Worm (Caenorhabditis elegans) whole organism, L2 larva: ENCODE results near the gene asna-1.

Source experiments
- C34F6.9 ChIP-seq: fragments of 150-350 bp; optimal IDR thresholded peaks from 2 replicates; lab custom pipeline; 2014; ENCODE audit warnings: missing biosample characterization, missing genetic modification characterization
- F13H6.1 ChIP-seq: sonication (generic microtip); optimal IDR thresholded peaks from 2 replicates; lab custom pipeline; 2016; ENCODE audit warnings: missing genetic modification characterization, missing compliant biosample characterization
- R02D3.7 ChIP-seq: fragments of 150-350 bp; optimal IDR thresholded peaks from 2 replicates; lab custom pipeline; 2014; ENCODE audit warnings: missing biosample characterization, missing genetic modification characterization
- Y55F3AM.14 ChIP-seq: fragments of 200-800 bp; sonication (Bioruptor generic); optimal IDR thresholded peaks from 2 replicates; lab custom pipeline; 2018; ENCODE audit warnings: mild to moderate bottlenecking, missing genetic modification characterization, missing compliant biosample characterization
- ZK546.5 ChIP-seq: sonication (generic microtip); optimal IDR thresholded peaks from 2 replicates; lab custom pipeline; 2017; ENCODE audit warnings: missing biosample characterization, missing genetic modification characterization
- ama-1 ChIP-seq: fragments of 150-350 bp; optimal IDR thresholded peaks from 2 replicates; lab custom pipeline; 2018; ENCODE audit warnings: inconsistent platforms
- blmp-1 ChIP-seq: sonication (generic microtip); optimal IDR thresholded peaks from 2 replicates; lab custom pipeline; 2017; ENCODE audit warnings: missing genetic modification characterization, mild to moderate bottlenecking, missing compliant biosample characterization, antibody characterized with exemption, moderate library complexity; ENCODE audit not compliant: insufficient read depth
- ceh-16 ChIP-seq: fragments of 150-350 bp; optimal IDR thresholded peaks from 2 replicates; lab custom pipeline; 2014; ENCODE audit warnings: missing biosample characterization, missing genetic modification characterization
- ceh-82 ChIP-seq: fragments of 150-350 bp; optimal IDR thresholded peaks from 2 replicates; lab custom pipeline; 2014; ENCODE audit warnings: missing biosample characterization, missing genetic modification characterization
- crh-2 ChIP-seq: sonication (generic microtip); optimal IDR thresholded peaks from 2 replicates; lab custom pipeline; 2017; ENCODE audit warnings: missing biosample characterization, missing genetic modification characterization
- dmd-4 ChIP-seq: sonication (generic microtip); optimal IDR thresholded peaks from 2 replicates; lab custom pipeline; 2017; ENCODE audit warnings: missing biosample characterization, missing genetic modification characterization
- egl-27 ChIP-seq: sonication (generic microtip); optimal IDR thresholded peaks from 3 replicates; lab custom pipeline; 2017; ENCODE audit warnings: missing biosample characterization, missing genetic modification reagents, missing genetic modification characterization
- fos-1 ChIP-seq: fragments of 150-350 bp; optimal IDR thresholded peaks from 2 replicates; lab custom pipeline; 2014; ENCODE audit warnings: missing biosample characterization, missing genetic modification characterization
- gmeb-1 ChIP-seq: fragments of 150-350 bp; optimal IDR thresholded peaks from 2 replicates; lab custom pipeline; 2014; ENCODE audit warnings: missing biosample characterization, missing genetic modification characterization
- lin-11 ChIP-seq: fragments of 150-350 bp; sonication (generic microtip); optimal IDR thresholded peaks from 2 replicates; lab custom pipeline; 2014; ENCODE audit warnings: missing biosample characterization, missing genetic modification characterization, inconsistent platforms, mixed read lengths
- lin-13 ChIP-seq: fragments of 150-350 bp; optimal IDR thresholded peaks from 2 replicates; lab custom pipeline; 2014; ENCODE audit warnings: missing biosample characterization, missing genetic modification reagents, missing genetic modification characterization
- lin-39 ChIP-seq: fragments of 150-350 bp; optimal IDR thresholded peaks from 2 replicates; lab custom pipeline; 2014; ENCODE audit warnings: missing biosample characterization, missing genetic modification reagents, missing genetic modification characterization
- lsy-2 ChIP-seq, 2 experiments: fragments of 150-350 bp in 1 of 2; sonication (generic microtip) in 1 of 2; optimal IDR thresholded peaks; 2 replicates each; lab custom pipeline; 2014 to 2017; ENCODE audit warnings: missing biosample characterization in 2 of 2, missing genetic modification characterization in 2 of 2
- mab-5 ChIP-seq: fragments of 150-350 bp; optimal IDR thresholded peaks from 2 replicates; lab custom pipeline; 2014; ENCODE audit warnings: missing biosample characterization, missing genetic modification characterization
- mbf-1 ChIP-seq: sonication (generic microtip); optimal IDR thresholded peaks from 2 replicates; lab custom pipeline; 2017; ENCODE audit warnings: missing biosample characterization, missing genetic modification characterization
- nhr-10 ChIP-seq: sonication (generic microtip); optimal IDR thresholded peaks from 2 replicates; lab custom pipeline; 2017; ENCODE audit warnings: missing biosample characterization, missing genetic modification characterization
- nhr-11 ChIP-seq: fragments of 150-350 bp; optimal IDR thresholded peaks from 2 replicates; lab custom pipeline; 2014; ENCODE audit warnings: missing biosample characterization, missing genetic modification characterization
- nhr-12 ChIP-seq: fragments of 150-350 bp; optimal IDR thresholded peaks from 2 replicates; lab custom pipeline; 2014; ENCODE audit warnings: missing biosample characterization, missing genetic modification characterization
- nhr-129 ChIP-seq: fragments of 150-350 bp; optimal IDR thresholded peaks from 2 replicates; lab custom pipeline; 2014; ENCODE audit warnings: missing biosample characterization, missing genetic modification characterization
- nhr-23 ChIP-seq: fragments of 150-350 bp; optimal IDR thresholded peaks from 2 replicates; lab custom pipeline; 2014; ENCODE audit warnings: missing biosample characterization, missing genetic modification reagents, missing genetic modification characterization
- nhr-237 ChIP-seq: fragments of 150-350 bp; optimal IDR thresholded peaks from 2 replicates; lab custom pipeline; 2014; ENCODE audit warnings: missing biosample characterization, missing genetic modification characterization
- nhr-25 ChIP-seq: fragments of 150-350 bp; sonication (generic microtip); optimal IDR thresholded peaks from 3 replicates; lab custom pipeline; 2014; ENCODE audit warnings: missing biosample characterization, missing genetic modification characterization
- nhr-6 ChIP-seq: fragments of 150-350 bp; optimal IDR thresholded peaks from 2 replicates; lab custom pipeline; 2014; ENCODE audit warnings: missing biosample characterization, missing genetic modification characterization
- nhr-77 ChIP-seq: fragments of 150-350 bp; optimal IDR thresholded peaks from 2 replicates; lab custom pipeline; 2014; ENCODE audit warnings: missing biosample characterization, missing genetic modification characterization
- peb-1 ChIP-seq: fragments of 150-350 bp; optimal IDR thresholded peaks from 2 replicates; lab custom pipeline; 2014; ENCODE audit warnings: missing biosample characterization, missing genetic modification characterization
- sem-4 ChIP-seq: fragments of 150-350 bp; optimal IDR thresholded peaks from 2 replicates; lab custom pipeline; 2014; ENCODE audit warnings: missing biosample characterization, missing genetic modification reagents, missing genetic modification characterization
- skn-1 ChIP-seq: sonication (generic microtip); optimal IDR thresholded peaks from 2 replicates; lab custom pipeline; 2017; ENCODE audit warnings: missing biosample characterization, missing genetic modification characterization
- sma-3 ChIP-seq: sonication (generic microtip); optimal IDR thresholded peaks from 2 replicates; lab custom pipeline; 2016; ENCODE audit warnings: missing genetic modification reagents, missing genetic modification characterization, missing compliant biosample characterization
- snpc-4 ChIP-seq: fragments of 150-350 bp; optimal IDR thresholded peaks from 2 replicates; lab custom pipeline; 2014; ENCODE audit warnings: missing biosample characterization, missing genetic modification characterization
- unc-39 ChIP-seq: fragments of 150-350 bp; optimal IDR thresholded peaks from 2 replicates; lab custom pipeline; 2014; ENCODE audit warnings: missing biosample characterization, missing genetic modification characterization
- unc-55 ChIP-seq: fragments of 150-350 bp; sonication (generic microtip); optimal IDR thresholded peaks from 3 replicates; lab custom pipeline; 2014; ENCODE audit warnings: missing biosample characterization, missing genetic modification reagents, missing genetic modification characterization
- unc-62 ChIP-seq: fragments of 150-350 bp; optimal IDR thresholded peaks from 2 replicates; lab custom pipeline; 2014; ENCODE audit warnings: missing biosample characterization, missing genetic modification reagents, missing genetic modification characterization
- zag-1 ChIP-seq: fragments of 150-350 bp; optimal IDR thresholded peaks from 2 replicates; lab custom pipeline; 2014; ENCODE audit warnings: missing biosample characterization, missing genetic modification characterization
- ztf-1 ChIP-seq: fragments of 200-800 bp; sonication (Bioruptor generic); conservative IDR thresholded peaks from 2 replicates; pipeline ENCODE4 v1.3.6; 2022; ENCODE audit warnings: missing genetic modification characterization, missing compliant biosample characterization
- ztf-11 ChIP-seq: sonication (generic microtip); optimal IDR thresholded peaks from 2 replicates; lab custom pipeline; 2017; ENCODE audit warnings: missing biosample characterization, missing genetic modification characterization
- ztf-4 ChIP-seq: fragments of 150-350 bp; optimal IDR thresholded peaks from 2 replicates; lab custom pipeline; 2014; ENCODE audit warnings: missing biosample characterization, missing genetic modification characterization

asna-1 gene

ce11 chrIII:8926512-8926911, 31.6 kb downstream of the asna-1 start:
- TF ChIP-seq zag-1 (tag; lab: Kevin White, UChicago): no peak
- no peak for TF ChIP-seq lin-13 (GFP tag; lab: Kevin White, UChicago)
- TF ChIP-seq C34F6.9 (tag; lab: Kevin White, UChicago): peak; percentile 6
- no peak for TF ChIP-seq nhr-12 (tag; lab: Kevin White, UChicago)
- peak; percentile 12 for TF ChIP-seq sem-4 (tag; lab: Kevin White, UChicago)
- TF ChIP-seq unc-62: no peak
- no peak for TF ChIP-seq ceh-82 (tag; lab: Kevin White, UChicago)
- TF ChIP-seq ztf-4 (tag; lab: Kevin White, UChicago): no peak
- TF ChIP-seq ztf-1: no peak
- no peak for TF ChIP-seq R02D3.7 (tag; lab: Kevin White, UChicago)
- TF ChIP-seq nhr-6 (tag; lab: Kevin White, UChicago): no peak
- no peak for TF ChIP-seq nhr-237 (tag; lab: Kevin White, UChicago)
- no peak for TF ChIP-seq nhr-77 (tag; lab: Kevin White, UChicago)
- peak; percentile 1 for TF ChIP-seq gmeb-1 (tag; lab: Kevin White, UChicago)
- no peak for TF ChIP-seq lsy-2 (tag; optimal IDR thresholded peaks at IDR 0.05; lab: Kevin White, UChicago)
- no peak for TF ChIP-seq ztf-11
- no peak for TF ChIP-seq mab-5 (tag; lab: Kevin White, UChicago)
- peak; percentile 31 for TF ChIP-seq crh-2 (tag; lab: Kevin White, UChicago)
- peak; percentile 28 for TF ChIP-seq sma-3
- TF ChIP-seq snpc-4: no peak
- TF ChIP-seq dmd-4 (tag; lab: Kevin White, UChicago): no peak
- TF ChIP-seq fos-1 (tag; lab: Kevin White, UChicago): peak; percentile 19
- TF ChIP-seq blmp-1 (tag; lab: Kevin White, UChicago): peak; percentile 88

- TF ChIP-seq unc-55 (GFP tag; lab: Kevin White, UChicago) (no peak), C34F6.9 (tag; lab: Kevin White, UChicago) (no peak), nhr-23 (tag; lab: Kevin White, UChicago) (no peak), F13H6.1 (tag; lab: Kevin White, UChicago) (no peak), egl-27 (tag; lab: Kevin White, UChicago) (no peak), skn-1 (tag; lab: Kevin White, UChicago) (no peak), lsy-2 (tag; optimal IDR thresholded peaks at IDR 0.05; lab: Kevin White, UChicago) (no peak), R02D3.7 (tag; lab: Kevin White, UChicago) (no peak), nhr-25 (tag; lab: Kevin White, UChicago) (no peak), lin-11 (no peak), peb-1 (tag; lab: Kevin White, UChicago) (no peak), Y55F3AM.14 (GFP tag; lab: Kevin White, UChicago) (no peak), unc-39 (tag; lab: Kevin White, UChicago) (no peak)
Observed at ce11 chrIII:8929723-8930122, 34.8 kb downstream of the asna-1 start, which contains the start of gene arrd-15. Gene arrd-15, plus strand, starts transcription at chrIII:8930023.

- peak; percentile 32 for TF ChIP-seq C34F6.9 (tag; lab: Kevin White, UChicago)
- no peak for TF ChIP-seq ceh-16 (tag; lab: Kevin White, UChicago)
- TF ChIP-seq F13H6.1 (tag; lab: Kevin White, UChicago): no peak
- TF ChIP-seq lsy-2 (tag; optimal IDR thresholded peaks at IDR 0.05; lab: Kevin White, UChicago): peak in 1 of 2 experiments; percentile 14
Observed at ce11 chrIII:8933696-8934095, 38.8 kb downstream of the asna-1 start.

ce11 chrIII:8934378-8934777, 39.5 kb downstream of the asna-1 start:
- TF ChIP-seq dmd-4 (tag; lab: Kevin White, UChicago) (no peak), fos-1 (tag; lab: Kevin White, UChicago) (no peak), egl-27 (tag; lab: Kevin White, UChicago) (no peak), ztf-4 (tag; lab: Kevin White, UChicago) (no peak), mbf-1 (no peak), nhr-11 (tag; lab: Kevin White, UChicago) (no peak), sma-3 (no peak), lin-39 (tag; lab: Kevin White, UChicago) (no peak), ama-1 (lab: Kevin White, UChicago) (no peak), lin-11 (no peak), nhr-77 (tag; lab: Kevin White, UChicago) (no peak), nhr-129 (tag; lab: Kevin White, UChicago) (no peak), ceh-82 (tag; lab: Kevin White, UChicago) (no peak), nhr-10 (tag; lab: Kevin White, UChicago) (no peak), ZK546.5 (tag; lab: Kevin White, UChicago) (no peak), gmeb-1 (tag; lab: Kevin White, UChicago) (no peak), mab-5 (tag; lab: Kevin White, UChicago) (no peak)
